Worm (Caenorhabditis elegans) whole organism, L3 larva: ENCODE data around the gene irld-52.

Experiments used
- ceh-82 ChIP-seq: fragments of 150-350 bp; optimal IDR thresholded peaks from 2 replicates; lab custom pipeline; 2014; ENCODE audit warnings: missing biosample characterization, missing genetic modification characterization
- elt-3 ChIP-seq, 3 experiments: fragments of 150-350 bp in 1 of 3; sonication (generic microtip) in 2 of 3; optimal IDR thresholded peaks; 2 replicates in 2 of 3; 4 replicates in 1 of 3; lab custom pipeline; 2014 to 2017; ENCODE audit warnings: missing biosample characterization in 3 of 3, missing genetic modification characterization in 3 of 3
- nhr-23 ChIP-seq: fragments of 150-350 bp; optimal IDR thresholded peaks from 2 replicates; lab custom pipeline; 2014; ENCODE audit warnings: missing biosample characterization, missing genetic modification reagents, missing genetic modification characterization

DNA sequence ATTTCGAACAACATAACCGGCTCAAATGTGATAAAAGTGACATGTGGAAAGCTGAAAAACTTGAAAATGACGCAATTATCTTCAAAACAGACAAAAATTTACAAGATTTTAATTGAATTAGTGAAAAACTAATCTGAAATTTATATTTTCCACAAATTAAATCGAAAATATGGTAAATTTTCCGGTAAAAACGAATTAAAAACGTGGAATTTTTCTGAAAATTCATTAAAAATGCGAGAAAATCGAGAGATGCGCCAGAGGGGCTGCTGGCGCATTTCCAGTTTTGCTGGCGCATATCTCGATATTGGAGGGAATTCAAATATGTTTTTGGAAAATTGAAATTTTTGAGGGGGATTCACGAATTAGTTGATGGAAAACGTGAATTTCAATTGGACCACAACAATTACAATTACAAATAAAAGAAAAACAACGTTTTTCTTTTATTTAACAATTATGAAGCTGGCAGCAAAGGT is 13.3 kb upstream of the irld-52 start, which contains the start of the genes haf-3 and F57A10.2:
- TF ChIP-seq elt-3 (tag; optimal IDR thresholded peaks at IDR 0.05; lab: Kevin White, UChicago) (no peak), ceh-82 (tag; lab: Kevin White, UChicago) (peak; percentile 87), nhr-23 (peak; percentile 91)
